Fruit fly (Drosophila melanogaster) whole organism, embryonic: ENCODE results near the gene mtsh.
A peak's percentile ranks its signal among the peaks of the same experiment; 100 is the strongest.

Experiments
- Abd-B ChIP-seq: fragments of 200-800 bp; sonication (Bioruptor generic); optimal IDR thresholded peaks from 2 replicates; lab custom pipeline; 2018; ENCODE audit warnings: missing biosample characterization, mild to moderate bottlenecking, missing genetic modification characterization, moderate library complexity
- CG10274 ChIP-seq: fragments of 200-800 bp; sonication (Bioruptor generic); optimal IDR thresholded peaks from 3 replicates; lab custom pipeline; 2017; ENCODE audit warnings: missing biosample characterization, mild to moderate bottlenecking, missing genetic modification characterization
- CG10431 ChIP-seq: fragments of 200-800 bp; sonication (Bioruptor generic); optimal IDR thresholded peaks from 3 replicates; lab custom pipeline; 2018; ENCODE audit warnings: missing biosample characterization, mild to moderate bottlenecking, missing genetic modification characterization
- CG10565 ChIP-seq: fragments of 200-800 bp; sonication (Bioruptor generic); optimal IDR thresholded peaks from 3 replicates; lab custom pipeline; 2016; ENCODE audit warnings: missing biosample characterization, mild to moderate bottlenecking, missing genetic modification characterization
- CG12391 ChIP-seq: fragments of 200-800 bp; sonication (Bioruptor generic); optimal IDR thresholded peaks from 3 replicates; lab custom pipeline; 2018; ENCODE audit warnings: missing biosample characterization, mild to moderate bottlenecking, missing genetic modification characterization, moderate library complexity
- CG15269 ChIP-seq: fragments of 200-800 bp; sonication (Bioruptor generic); optimal IDR thresholded peaks from 2 replicates; lab custom pipeline; 2018; ENCODE audit warnings: missing biosample characterization, mild to moderate bottlenecking, missing genetic modification characterization, moderate library complexity
- CG16815 ChIP-seq: fragments of 200-800 bp; sonication (Bioruptor generic); optimal IDR thresholded peaks from 3 replicates; lab custom pipeline; 2017; ENCODE audit warnings: missing biosample characterization, mild to moderate bottlenecking, missing genetic modification characterization
- CG17385 ChIP-seq: fragments of 200-800 bp; sonication (Bioruptor generic); optimal IDR thresholded peaks from 3 replicates; lab custom pipeline; 2018; ENCODE audit warnings: missing biosample characterization, mild to moderate bottlenecking, missing genetic modification characterization
- CG2129 ChIP-seq: fragments of 200-800 bp; sonication (Bioruptor generic); IDR thresholded peaks from 2 replicates; pipeline ENCODE4 v1.3.6; 2022; ENCODE audit warnings: missing biosample characterization, missing genetic modification characterization; ENCODE audit not compliant: partially characterized antibody
- CG32767 ChIP-seq: fragments of 200-800 bp; sonication (Bioruptor generic); IDR thresholded peaks from 2 replicates; pipeline ENCODE4 v1.3.6; 2022; ENCODE audit warnings: missing biosample characterization, missing genetic modification characterization
- CG4360 ChIP-seq: fragments of 200-800 bp; sonication (Bioruptor generic); IDR thresholded peaks from 2 replicates; pipeline ENCODE4 v1.3.6; 2022; ENCODE audit warnings: missing biosample characterization, missing genetic modification characterization
- CG4730 ChIP-seq: fragments of 200-800 bp; sonication (Bioruptor generic); IDR thresholded peaks from 2 replicates; pipeline ENCODE4 v1.3.6; 2022; ENCODE audit warnings: missing biosample characterization, missing genetic modification characterization
- CG4820 ChIP-seq: fragments of 200-800 bp; sonication (Bioruptor generic); optimal IDR thresholded peaks from 3 replicates; lab custom pipeline; 2016; ENCODE audit warnings: missing biosample characterization, missing genetic modification characterization
- CG6272 ChIP-seq: fragments of 200-800 bp; sonication (Bioruptor generic); IDR thresholded peaks from 2 replicates; pipeline ENCODE4 v1.3.6; 2022; ENCODE audit warnings: missing biosample characterization, missing genetic modification characterization
- CG6791 ChIP-seq: fragments of 200-800 bp; sonication (Bioruptor generic); IDR thresholded peaks from 3 replicates; pipeline ENCODE4 v1.3.6; 2022; ENCODE audit warnings: missing biosample characterization, missing genetic modification characterization; ENCODE audit not compliant: partially characterized antibody
- Deaf1 ChIP-seq: fragments of 200-800 bp; optimal IDR thresholded peaks from 3 replicates; lab custom pipeline; 2019; ENCODE audit warnings: missing biosample characterization, mild to moderate bottlenecking, missing genetic modification characterization, moderate library complexity
- HLHmδ ChIP-seq: fragments of 200-800 bp; sonication (Bioruptor generic); optimal IDR thresholded peaks from 2 replicates; lab custom pipeline; 2018; ENCODE audit warnings: missing biosample characterization, mild to moderate bottlenecking, missing genetic modification characterization, moderate library complexity
- HmgZ ChIP-seq: fragments of 200-800 bp; sonication (Bioruptor generic); optimal IDR thresholded peaks from 2 replicates; lab custom pipeline; 2018; ENCODE audit warnings: missing biosample characterization, mild to moderate bottlenecking, missing genetic modification characterization
- Med ChIP-seq: fragments of 200-800 bp; sonication (Bioruptor generic); peaks from one replicate; lab custom pipeline; 2016; ENCODE audit warnings: missing biosample characterization, missing genetic modification characterization, mild to moderate bottlenecking, inconsistent platforms, moderate library complexity
- NFAT ChIP-seq: fragments of 200-800 bp; sonication (Bioruptor generic); IDR thresholded peaks from 2 replicates; pipeline ENCODE4 v1.3.6; 2022; ENCODE audit warnings: missing biosample characterization, missing genetic modification characterization
- Pdp1 ChIP-seq, 2 experiments: fragments of 200-800 bp; sonication (Bioruptor generic); optimal IDR thresholded peaks; 3 replicates each; lab custom pipeline; 2016; ENCODE audit warnings: missing biosample characterization in 2 of 2, missing genetic modification characterization in 2 of 2, mild to moderate bottlenecking in 1 of 2, moderate library complexity in 1 of 2
- Ptx1 ChIP-seq: fragments of 200-800 bp; sonication (Bioruptor generic); IDR thresholded peaks from 2 replicates; pipeline ENCODE4 v1.3.6; 2022; ENCODE audit warnings: missing biosample characterization, missing genetic modification characterization
- chinmo ChIP-seq: fragments of 200-800 bp; sonication (Bioruptor generic); IDR thresholded peaks from 4 replicates; pipeline ENCODE4 v1.3.6; 2022; ENCODE audit warnings: missing biosample characterization, missing genetic modification characterization; ENCODE audit not compliant: partially characterized antibody
- chm ChIP-seq: fragments of 200-800 bp; sonication (Bioruptor generic); IDR thresholded peaks from 2 replicates; pipeline ENCODE4 v1.3.6; 2022; ENCODE audit warnings: missing biosample characterization, missing genetic modification characterization
- crc ChIP-seq: fragments of 200-800 bp; sonication (Bioruptor generic); optimal IDR thresholded peaks from 2 replicates; lab custom pipeline; 2016; ENCODE audit warnings: missing biosample characterization, missing genetic modification characterization
- crol ChIP-seq: fragments of 200-800 bp; sonication (Bioruptor generic); IDR thresholded peaks from 2 replicates; pipeline ENCODE4 v1.3.6; 2022; ENCODE audit warnings: missing biosample characterization, missing genetic modification characterization
- dimm ChIP-seq: fragments of 200-800 bp; sonication (Bioruptor generic); IDR thresholded peaks from 2 replicates; pipeline ENCODE4 v1.3.6; 2022; ENCODE audit warnings: missing biosample characterization, missing genetic modification characterization
- dpn ChIP-seq, 2 experiments: fragments of 200-800 bp; sonication (Bioruptor generic); optimal IDR thresholded peaks; 3 replicates each; lab custom pipeline; 2016; ENCODE audit warnings: missing biosample characterization in 2 of 2, missing genetic modification characterization in 2 of 2
- dysf ChIP-seq: fragments of 200-800 bp; sonication (Bioruptor generic); IDR thresholded peaks from 3 replicates; pipeline ENCODE4 v1.3.6; 2022; ENCODE audit warnings: missing biosample characterization, missing genetic modification characterization
- gcm ChIP-seq: fragments of 200-800 bp; sonication (Bioruptor generic); optimal IDR thresholded peaks from 2 replicates; lab custom pipeline; 2019; ENCODE audit warnings: missing biosample characterization, mild to moderate bottlenecking, missing genetic modification characterization, moderate library complexity
- grau ChIP-seq: fragments of 200-800 bp; optimal IDR thresholded peaks from 3 replicates; lab custom pipeline; 2019; ENCODE audit warnings: missing biosample characterization, mild to moderate bottlenecking, missing genetic modification characterization, moderate library complexity
- jing ChIP-seq: fragments of 200-800 bp; sonication (Bioruptor generic); optimal IDR thresholded peaks from 2 replicates; lab custom pipeline; 2018; ENCODE audit warnings: missing biosample characterization, mild to moderate bottlenecking, missing genetic modification characterization
- jumu ChIP-seq: fragments of 200-800 bp; sonication (Bioruptor generic); optimal IDR thresholded peaks from 3 replicates; lab custom pipeline; 2016; ENCODE audit warnings: missing biosample characterization, missing genetic modification characterization
- kay ChIP-seq: fragments of 200-800 bp; sonication (Bioruptor generic); optimal IDR thresholded peaks from 2 replicates; lab custom pipeline; 2016; ENCODE audit warnings: missing biosample characterization, missing genetic modification characterization
- kni ChIP-seq: fragments of 200-800 bp; sonication (Bioruptor generic); optimal IDR thresholded peaks from 3 replicates; lab custom pipeline; 2017; ENCODE audit warnings: mild to moderate bottlenecking, missing biosample characterization, missing genetic modification reagents, missing genetic modification characterization
- lola ChIP-seq, 3 experiments: fragments of >200 bp in 2 of 3; fragments of 200-800 bp in 1 of 3; sonication (Bioruptor generic) in 1 of 3; optimal IDR thresholded peaks; 2 replicates each; lab custom pipeline; 2017 to 2019; ENCODE audit warnings: missing biosample characterization in 3 of 3, missing genetic modification characterization in 3 of 3, mild to moderate bottlenecking in 1 of 3, moderate library complexity in 1 of 3
- nerfin-2 ChIP-seq: fragments of 200-800 bp; sonication (Bioruptor generic); IDR thresholded peaks from 2 replicates; pipeline ENCODE4 v1.3.6; 2022; ENCODE audit warnings: missing biosample characterization, missing genetic modification characterization; ENCODE audit not compliant: partially characterized antibody
- oc ChIP-seq: fragments of 200-800 bp; sonication (Bioruptor generic); optimal IDR thresholded peaks from 2 replicates; lab custom pipeline; 2018; ENCODE audit warnings: missing biosample characterization, mild to moderate bottlenecking, missing genetic modification characterization, moderate library complexity
- ranshi ChIP-seq: fragments of 200-800 bp; sonication (Bioruptor generic); IDR thresholded peaks from 2 replicates; pipeline ENCODE4 v1.3.6; 2022; ENCODE audit warnings: missing biosample characterization, missing genetic modification characterization
- row ChIP-seq: fragments of 200-800 bp; sonication (Bioruptor generic); IDR thresholded peaks from 3 replicates; pipeline ENCODE4 v1.3.6; 2022; ENCODE audit warnings: missing biosample characterization, missing genetic modification characterization
- sc ChIP-seq, 3 experiments: fragments of >200 bp in 2 of 3; fragments of 200-800 bp in 1 of 3; sonication (Bioruptor generic) in 1 of 3; optimal IDR thresholded peaks; 2 replicates in 2 of 3; 3 replicates in 1 of 3; lab custom pipeline; 2017; ENCODE audit warnings: mild to moderate bottlenecking in 1 of 3, missing biosample characterization in 1 of 3, missing genetic modification characterization in 1 of 3, missing genetic modification reagents in 1 of 3
- schlank ChIP-seq: fragments of 200-800 bp; sonication (Bioruptor generic); optimal IDR thresholded peaks from 2 replicates; lab custom pipeline; 2018; ENCODE audit warnings: missing biosample characterization, mild to moderate bottlenecking, missing genetic modification characterization
- sr ChIP-seq: fragments of 200-800 bp; sonication (Bioruptor generic); IDR thresholded peaks from 3 replicates; pipeline ENCODE4 v1.3.6; 2022; ENCODE audit warnings: missing biosample characterization, missing genetic modification characterization
- twi ChIP-seq: fragments of 200-800 bp; optimal IDR thresholded peaks from 2 replicates; lab custom pipeline; 2019; ENCODE audit warnings: missing biosample characterization, mild to moderate bottlenecking, missing genetic modification characterization, moderate library complexity
- wek ChIP-seq: fragments of 200-800 bp; sonication (Bioruptor generic); optimal IDR thresholded peaks from 3 replicates; lab custom pipeline; 2018; ENCODE audit warnings: missing biosample characterization, mild to moderate bottlenecking, missing genetic modification characterization, moderate library complexity
- wor ChIP-seq: fragments of 200-800 bp; sonication (Bioruptor generic); IDR thresholded peaks from 2 replicates; pipeline ENCODE4 v1.3.6; 2022; ENCODE audit warnings: missing biosample characterization, missing genetic modification characterization

Gene mtsh

dm6 chr2L:8294043-8294442 lies 25.7 kb downstream of the mtsh start:
- peak; percentile 36; the same call in 1 of the 2 replicates for TF ChIP-seq crol (GFP tag; lab: Robert Waterston, UW)
- no peak for TF ChIP-seq dpn (GFP tag; optimal IDR thresholded peaks at IDR 0.05; lab: Kevin White, UChicago)
- TF ChIP-seq HmgZ (tag; lab: Kevin White, UChicago): no peak
- TF ChIP-seq wek: no peak
- TF ChIP-seq oc: peak; percentile 84
- TF ChIP-seq schlank (tag; lab: Kevin White, UChicago): no peak
- no peak for TF ChIP-seq CG17385
- peak; percentile 15 for TF ChIP-seq CG15269
- TF ChIP-seq wor (GFP tag; lab: Robert Waterston, UW): no peak
- no peak for TF ChIP-seq kay (GFP tag; lab: Kevin White, UChicago)
- 0 out of 4 replicates have a peak, but pooled peaks have one; percentile 56 for TF ChIP-seq chinmo
- TF ChIP-seq CG4360 (GFP tag; lab: Robert Waterston, UW): no peak
- no peak for TF ChIP-seq gcm (GFP tag; lab: Kevin White, UChicago)
- no peak for TF ChIP-seq Pdp1 (GFP tag; optimal IDR thresholded peaks at IDR 0.05; lab: Kevin White, UChicago)
- no peak for TF ChIP-seq CG4820 (GFP tag; lab: Kevin White, UChicago)
- TF ChIP-seq Med: peak; percentile 49
- TF ChIP-seq Abd-B (GFP tag; lab: Kevin White, UChicago): no peak
- TF ChIP-seq Deaf1: no peak
- no peak for TF ChIP-seq lola (GFP tag; optimal IDR thresholded peaks at IDR 0.05; lab: Kevin White, UChicago)
- no peak for TF ChIP-seq dimm (GFP tag; lab: Robert Waterston, UW)
- TF ChIP-seq CG4730 (GFP tag; lab: Robert Waterston, UW): no peak

DNA sequence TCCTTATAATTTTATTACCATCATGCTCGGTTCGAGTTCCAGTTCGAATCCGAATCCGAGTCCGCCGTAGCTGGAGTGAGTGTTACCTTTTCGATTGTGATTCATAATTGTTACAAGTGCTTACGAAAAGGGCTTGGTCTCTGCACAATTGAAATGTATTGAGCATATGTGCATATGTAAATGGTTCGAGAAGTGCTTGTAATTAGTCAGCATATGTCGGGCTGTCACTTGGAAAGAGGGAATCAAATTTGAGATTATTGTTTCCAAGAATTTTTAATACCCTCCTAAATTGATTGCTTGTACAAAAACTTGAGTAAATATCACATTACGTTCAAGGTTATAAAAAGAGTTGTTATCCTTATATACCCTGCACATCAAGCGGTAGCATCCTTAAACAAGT lies 26.3 kb downstream of the mtsh start:
- TF ChIP-seq jumu (GFP tag; lab: Kevin White, UChicago) (no peak), kni (GFP tag; lab: Kevin White, UChicago) (peak; percentile 11), twi (tag; lab: Kevin White, UChicago) (peak; percentile 41), Ptx1 (GFP tag; lab: Robert Waterston, UW) (no peak), CG2129 (GFP tag; lab: Robert Waterston, UW) (no peak), dysf (GFP tag; lab: Robert Waterston, UW) (no peak), Pdp1 (GFP tag; optimal IDR thresholded peaks at IDR 0.05; lab: Kevin White, UChicago) (peak in 1 of 2 experiments; percentile 57), CG6272 (GFP tag; lab: Robert Waterston, UW) (no peak)
- TF ChIP-seq, all 482 proteins: peak for 3

DNA sequence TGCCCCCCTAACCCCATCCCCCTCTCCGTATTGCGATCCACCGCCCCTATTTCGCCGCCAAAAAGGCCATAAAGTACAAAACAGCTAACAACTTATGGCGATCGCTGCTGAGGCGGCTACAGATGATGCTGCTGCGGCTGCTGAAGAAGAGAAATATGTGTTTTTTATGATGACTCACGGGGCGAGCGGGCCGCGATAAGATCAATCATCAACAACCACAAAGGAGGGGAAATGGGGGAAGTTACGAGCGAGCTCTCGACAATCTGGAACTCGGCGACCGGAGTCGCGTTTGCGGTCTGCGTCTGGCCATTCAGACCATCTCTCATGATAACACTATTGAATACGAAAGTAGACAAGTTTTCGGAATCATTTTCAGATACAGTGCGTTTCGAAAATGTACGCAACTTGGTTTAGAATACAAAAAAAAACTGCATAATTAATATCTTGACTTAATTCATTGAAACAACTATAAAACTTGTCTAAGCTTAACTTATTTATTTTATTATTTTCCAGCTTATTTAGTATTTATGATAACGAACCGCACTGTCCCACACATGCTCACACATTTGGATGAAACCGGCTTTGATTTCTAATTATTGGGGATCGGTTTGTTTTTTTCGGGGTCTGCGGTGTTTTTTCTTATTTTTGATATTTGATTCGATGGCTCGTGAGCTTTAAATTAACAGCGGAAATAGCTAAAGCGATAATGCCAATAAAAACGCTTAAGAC lies 27.4 kb downstream of the mtsh start:
- TF ChIP-seq ranshi (GFP tag; lab: Robert Waterston, UW) (peak; percentile 96), crc (GFP tag; lab: Kevin White, UChicago) (peak; percentile 92), NFAT (peak; percentile 94), chm (GFP tag; lab: Robert Waterston, UW) (peak; percentile 98), HLHmδ (GFP tag; lab: Kevin White, UChicago) (no peak), nerfin-2 (GFP tag; lab: Robert Waterston, UW) (no peak), CG32767 (GFP tag; lab: Robert Waterston, UW) (peak; percentile 94), sc (optimal IDR thresholded peaks at IDR 0.05; lab: Kevin White, UChicago) (no peak), sc (GFP tag; optimal IDR thresholded peaks at IDR 0.05; lab: Kevin White, UChicago) (peak; percentile 84), CG10565 (GFP tag; lab: Kevin White, UChicago) (peak; percentile 71), CG10431 (peak; percentile 91), CG12391 (tag; lab: Kevin White, UChicago) (peak; percentile 97), wor (GFP tag; lab: Robert Waterston, UW) (peak; percentile 94), CG16815 (peak; percentile 86), CG10274 (GFP tag; lab: Kevin White, UChicago) (peak; percentile 80), row (peak; percentile 98), sr (GFP tag; lab: Robert Waterston, UW) (peak; percentile 78; the same call in 2 of the 3 replicates), CG6791 (GFP tag; lab: Robert Waterston, UW) (no peak), jing (GFP tag; lab: Kevin White, UChicago) (peak; percentile 82), grau (tag; lab: Kevin White, UChicago) (peak; percentile 95)
